Worm (Caenorhabditis elegans): Measurements from ENCODE around the gene C49A9.3.

The C49A9.3 gene

ce11 chrIV:6237508-6238227, 15.8 kb downstream of the C49A9.3 start, which contains the start of the genes F58F9.6 and F58F9.8:
Gene F58F9.6 (minus strand): TSS chrIV:6237608.
Gene F58F9.8 (plus strand): TSS chrIV:6238177.
- TF ChIP-seq dpl-1 (GFP tag; optimal IDR thresholded peaks at IDR 0.05) (no peak), fos-1 (tag; optimal IDR thresholded peaks at IDR 0.05) (no peak), dmd-9 (GFP tag; IDR thresholded peaks at IDR 0.05) (no peak), T20F7.1 (GFP tag; optimal IDR thresholded peaks at IDR 0.05) (no peak), dmd-8 (GFP tag; IDR thresholded peaks at IDR 0.05) (no peak), daf-12 (tag; optimal IDR thresholded peaks at IDR 0.05) (no peak), zip-2 (tag; optimal IDR thresholded peaks at IDR 0.05) (no peak), nhr-11 (tag; optimal IDR thresholded peaks at IDR 0.05) (no peak), pha-4 (GFP tag; IDR thresholded peaks at IDR 0.05) (no peak), pha-4 (tag; optimal IDR thresholded peaks at IDR 0.05) (no peak), lin-38 (GFP tag; IDR thresholded peaks at IDR 0.05) (no peak), dmd-6 (GFP tag; IDR thresholded peaks at IDR 0.05) (no peak), ceh-44 (GFP tag; IDR thresholded peaks at IDR 0.05) (no peak), ZK546.5 (tag; optimal IDR thresholded peaks at IDR 0.05) (no peak), lim-7 (GFP tag; IDR thresholded peaks at IDR 0.05) (no peak), dve-1 (tag; optimal IDR thresholded peaks at IDR 0.05; ENCODE audit: insufficient read depth) (no peak), F37D6.2 (tag; optimal IDR thresholded peaks at IDR 0.05) (no peak)

ce11 chrIV:6239993-6240392, 18.1 kb downstream of the C49A9.3 start, which contains the start of gene F58F9.9:
Gene F58F9.9 (plus strand): TSS chrIV:6240293.
- TF ChIP-seq egl-27 (tag; optimal IDR thresholded peaks at IDR 0.05) (no peak), daf-16 (GFP tag; optimal IDR thresholded peaks at IDR 0.05) (no peak), daf-16 (tag; optimal IDR thresholded peaks at IDR 0.05) (no peak), nhr-25 (tag; optimal IDR thresholded peaks at IDR 0.05; ENCODE audit: borderline replicate concordance, insufficient read depth) (no peak), ceh-28 (tag; optimal IDR thresholded peaks at IDR 0.05) (no peak), hlh-30 (tag; optimal IDR thresholded peaks at IDR 0.05; ENCODE audit: insufficient read depth) (no peak), sdz-12 (GFP tag; optimal IDR thresholded peaks at IDR 0.05) (no peak)

ce11 chrIV:6248486-6248885, 26.6 kb downstream of the C49A9.3 start, which contains the start of gene acox-3:
Gene acox-3 (minus strand): TSS chrIV:6248492.
- TF ChIP-seq Y5F2A.4 (GFP tag; optimal IDR thresholded peaks at IDR 0.05) (no peak), saeg-2 (GFP tag; IDR thresholded peaks at IDR 0.05) (no peak), Y48G9A.11 (GFP tag; IDR thresholded peaks at IDR 0.05) (no peak), zip-11 (GFP tag; IDR thresholded peaks at IDR 0.05) (no peak), aha-1 (tag) (no peak), hmg-1.1 (GFP tag; IDR thresholded peaks at IDR 0.05) (no peak), attf-4 (tag; optimal IDR thresholded peaks at IDR 0.05) (no peak), T20F7.1 (GFP tag; optimal IDR thresholded peaks at IDR 0.05) (no peak), Y75B8A.6 (GFP tag; IDR thresholded peaks at IDR 0.05) (no peak), F49E8.2 (tag; optimal IDR thresholded peaks at IDR 0.05; ENCODE audit: borderline replicate concordance) (no peak), fos-1 (tag; optimal IDR thresholded peaks at IDR 0.05) (no peak), lsy-2 (tag; optimal IDR thresholded peaks at IDR 0.05) (no peak), ama-1 (optimal IDR thresholded peaks at IDR 0.05) (no peak), mdl-1 (tag; optimal IDR thresholded peaks at IDR 0.05) (no peak), dmd-8 (GFP tag; IDR thresholded peaks at IDR 0.05) (no peak), dpl-1 (GFP tag; optimal IDR thresholded peaks at IDR 0.05) (no peak), madf-5 (GFP tag; IDR thresholded peaks at IDR 0.05) (no peak), daf-16 (GFP tag; optimal IDR thresholded peaks at IDR 0.05) (no peak), daf-16 (tag; optimal IDR thresholded peaks at IDR 0.05) (peak; percentile 88), pqm-1 (tag; optimal IDR thresholded peaks at IDR 0.05) (peak; percentile 53), nhr-25 (tag; optimal IDR thresholded peaks at IDR 0.05; ENCODE audit: borderline replicate concordance, insufficient read depth) (no peak), ceh-32 (tag; optimal IDR thresholded peaks at IDR 0.05; ENCODE audit: poor library complexity) (no peak), nhr-28 (tag; optimal IDR thresholded peaks at IDR 0.05) (peak; percentile 66), zag-1 (tag; optimal IDR thresholded peaks at IDR 0.05) (no peak), ceh-28 (tag; optimal IDR thresholded peaks at IDR 0.05) (no peak), unc-62 (GFP tag; optimal IDR thresholded peaks at IDR 0.05 in 1 of 2) (no peak), unc-62 (tag; optimal IDR thresholded peaks at IDR 0.05) (no peak), dve-1 (tag; optimal IDR thresholded peaks at IDR 0.05; ENCODE audit: insufficient read depth) (peak; percentile 40), zfp-3 (GFP tag; conservative IDR thresholded peaks at IDR 0.05) (no peak), egl-43 (GFP tag; IDR thresholded peaks at IDR 0.05) (no peak), lin-29 (GFP tag; IDR thresholded peaks at IDR 0.05) (no peak), dmd-6 (GFP tag; IDR thresholded peaks at IDR 0.05) (0 out of 2 replicates have a peak, but pooled peaks have one; percentile 13)
